Worm (Caenorhabditis elegans) whole organism, L1 larva: ENCODE measurements around the gene lis-1.
A peak's percentile ranks its signal among the peaks of the same experiment; 100 is the strongest.

Experiments
- C16A3.4 ChIP-seq: fragments of 150-350 bp; optimal IDR thresholded peaks from 2 replicates; lab custom pipeline; 2014; ENCODE audit warnings: missing biosample characterization, missing genetic modification characterization
- C34B4.2 ChIP-seq: sonication (generic microtip); optimal IDR thresholded peaks from 2 replicates; lab custom pipeline; 2017; ENCODE audit warnings: mild to moderate bottlenecking, missing genetic modification characterization, missing compliant biosample characterization
- Y116A8C.19 ChIP-seq: sonication (generic microtip); optimal IDR thresholded peaks from 2 replicates; lab custom pipeline; 2016; ENCODE audit warnings: missing compliant biosample characterization, missing genetic modification characterization, borderline replicate concordance
- aha-1 ChIP-seq: fragments of 150-350 bp; optimal IDR thresholded peaks from 2 replicates; lab custom pipeline; 2014; ENCODE audit warnings: missing biosample characterization, missing genetic modification characterization
- alr-1 ChIP-seq: fragments of 200-800 bp; sonication (Bioruptor generic); optimal IDR thresholded peaks from 2 replicates; lab custom pipeline; 2018; ENCODE audit warnings: borderline replicate concordance, mild to moderate bottlenecking, missing genetic modification characterization, missing compliant biosample characterization
- aly-2 ChIP-seq: fragments of 150-350 bp; optimal IDR thresholded peaks from 2 replicates; lab custom pipeline; 2014; ENCODE audit warnings: missing biosample characterization, missing genetic modification characterization
- ama-1 ChIP-seq: fragments of 150-350 bp; optimal IDR thresholded peaks from 2 replicates; lab custom pipeline; 2014
- blmp-1 ChIP-seq: fragments of 150-350 bp; optimal IDR thresholded peaks from 2 replicates; lab custom pipeline; 2014; ENCODE audit warnings: missing biosample characterization, missing genetic modification characterization
- ceh-63 ChIP-seq: fragments of 200-800 bp; sonication (Bioruptor generic); optimal IDR thresholded peaks from 2 replicates; lab custom pipeline; 2018; ENCODE audit warnings: mild to moderate bottlenecking, missing genetic modification characterization, missing compliant biosample characterization
- ceh-8 ChIP-seq: fragments of 200-800 bp; sonication (Bioruptor generic); optimal IDR thresholded peaks from 2 replicates; lab custom pipeline; 2018; ENCODE audit warnings: mild to moderate bottlenecking, missing genetic modification characterization, moderate library complexity, missing compliant biosample characterization
- ceh-82 ChIP-seq, 3 experiments: fragments of 150-350 bp in 1 of 3; sonication (generic microtip) in 2 of 3; optimal IDR thresholded peaks; 2 replicates each; lab custom pipeline; 2014 to 2017; ENCODE audit warnings: missing biosample characterization in 3 of 3, missing genetic modification characterization in 3 of 3
- ceh-88 ChIP-seq: fragments of 200-800 bp; sonication (Bioruptor generic); IDR thresholded peaks from 2 replicates; pipeline ENCODE4 v1.3.6; 2022; ENCODE audit warnings: missing genetic modification characterization, missing compliant biosample characterization
- egl-13 ChIP-seq: sonication (generic microtip); optimal IDR thresholded peaks from 2 replicates; lab custom pipeline; 2016; ENCODE audit warnings: missing genotype, missing genetic modification reagents, missing genetic modification characterization, missing compliant biosample characterization
- ets-5 ChIP-seq: fragments of 200-800 bp; sonication (Bioruptor generic); IDR thresholded peaks from 2 replicates; pipeline ENCODE4 v1.3.6; 2022; ENCODE audit warnings: missing genetic modification characterization, missing compliant biosample characterization
- fkh-10 ChIP-seq: sonication (generic microtip); optimal IDR thresholded peaks from 2 replicates; lab custom pipeline; 2017; ENCODE audit warnings: missing biosample characterization, missing genetic modification reagents, missing genetic modification characterization
- fkh-4 ChIP-seq: sonication (generic microtip); optimal IDR thresholded peaks from 2 replicates; lab custom pipeline; 2016; ENCODE audit warnings: missing compliant biosample characterization, missing genetic modification characterization, borderline replicate concordance
- grh-1 ChIP-seq: fragments of 200-800 bp; sonication (Bioruptor generic); IDR thresholded peaks from 2 replicates; pipeline ENCODE4 v1.3.6; 2022; ENCODE audit warnings: missing genetic modification reagents, missing genetic modification characterization, missing compliant biosample characterization
- hlh-17 ChIP-seq: fragments of 200-800 bp; sonication (Bioruptor generic); optimal IDR thresholded peaks from 2 replicates; lab custom pipeline; 2018; ENCODE audit warnings: missing genetic modification characterization, mild to moderate bottlenecking, missing compliant biosample characterization, moderate library complexity, borderline replicate concordance
- hlh-4 ChIP-seq: sonication (generic microtip); optimal IDR thresholded peaks from 2 replicates; lab custom pipeline; 2016; ENCODE audit warnings: mild to moderate bottlenecking, missing genetic modification characterization, missing compliant biosample characterization
- hpl-2 ChIP-seq: fragments of 150-350 bp; optimal IDR thresholded peaks from 2 replicates; lab custom pipeline; 2014; ENCODE audit warnings: missing biosample characterization, missing genetic modification reagents, missing genetic modification characterization
- isw-1 ChIP-seq: fragments of 200-800 bp; sonication (Bioruptor generic); IDR thresholded peaks from 2 replicates; pipeline ENCODE4 v1.3.6; 2022; ENCODE audit warnings: missing genetic modification characterization, missing compliant biosample characterization
- jun-1 ChIP-seq: fragments of 150-350 bp; optimal IDR thresholded peaks from 2 replicates; lab custom pipeline; 2014; ENCODE audit warnings: missing biosample characterization, missing genetic modification reagents, missing genetic modification characterization
- lin-13 ChIP-seq: fragments of 150-350 bp; optimal IDR thresholded peaks from 2 replicates; lab custom pipeline; 2014; ENCODE audit warnings: missing biosample characterization, missing genetic modification reagents, missing genetic modification characterization
- lsy-2 ChIP-seq, 2 experiments: fragments of 150-350 bp; optimal IDR thresholded peaks; 2 replicates each; lab custom pipeline; 2014; ENCODE audit warnings: missing biosample characterization in 2 of 2, missing genetic modification characterization in 2 of 2
- mab-9 ChIP-seq: fragments of 200-800 bp; sonication (Bioruptor generic); IDR thresholded peaks from 2 replicates; pipeline ENCODE4 v1.3.6; 2022; ENCODE audit warnings: missing genetic modification reagents, missing genetic modification characterization, missing compliant biosample characterization
- mef-2 ChIP-seq: fragments of 150-350 bp; optimal IDR thresholded peaks from 2 replicates; lab custom pipeline; 2014; ENCODE audit warnings: missing biosample characterization, missing genetic modification characterization
- nhr-237 ChIP-seq: fragments of 150-350 bp; optimal IDR thresholded peaks from 2 replicates; lab custom pipeline; 2014; ENCODE audit warnings: missing biosample characterization, missing genetic modification characterization
- nhr-28 ChIP-seq: fragments of 150-350 bp; optimal IDR thresholded peaks from 2 replicates; lab custom pipeline; 2014; ENCODE audit warnings: missing biosample characterization, missing genetic modification characterization
- nhr-47 ChIP-seq: sonication (generic microtip); optimal IDR thresholded peaks from 2 replicates; lab custom pipeline; 2016; ENCODE audit warnings: mild to moderate bottlenecking, missing genetic modification characterization, moderate library complexity, missing compliant biosample characterization
- nhr-71 ChIP-seq: sonication (generic microtip); optimal IDR thresholded peaks from 2 replicates; lab custom pipeline; 2016; ENCODE audit warnings: mild to moderate bottlenecking, missing genetic modification characterization, moderate library complexity, missing compliant biosample characterization
- nhr-77 ChIP-seq: fragments of 150-350 bp; optimal IDR thresholded peaks from 2 replicates; lab custom pipeline; 2014; ENCODE audit warnings: missing biosample characterization, missing genetic modification characterization
- nhr-84 ChIP-seq: sonication (generic microtip); optimal IDR thresholded peaks from 2 replicates; lab custom pipeline; 2017; ENCODE audit warnings: missing biosample characterization, missing genetic modification characterization
- nhr-85 ChIP-seq: sonication (generic microtip); peaks from one replicate; lab custom pipeline; 2016; ENCODE audit warnings: missing genetic modification characterization, inconsistent platforms, missing compliant biosample characterization
- pag-3 ChIP-seq: sonication (generic microtip); optimal IDR thresholded peaks from 2 replicates; lab custom pipeline; 2017; ENCODE audit warnings: missing genetic modification characterization, mild to moderate bottlenecking, missing compliant biosample characterization, antibody characterized with exemption, borderline replicate concordance; ENCODE audit not compliant: insufficient read depth
- rnt-1 ChIP-seq: sonication (generic microtip); optimal IDR thresholded peaks from 2 replicates; lab custom pipeline; 2016; ENCODE audit warnings: mild to moderate bottlenecking, missing genetic modification characterization, moderate library complexity, missing compliant biosample characterization
- skn-1 ChIP-seq: fragments of 150-350 bp; optimal IDR thresholded peaks from 2 replicates; lab custom pipeline; 2014; ENCODE audit warnings: missing biosample characterization, missing genetic modification characterization
- snu-23 ChIP-seq: sonication (generic microtip); optimal IDR thresholded peaks from 2 replicates; lab custom pipeline; 2016; ENCODE audit warnings: missing genetic modification characterization, missing compliant biosample characterization
- sox-4 ChIP-seq: sonication (generic microtip); optimal IDR thresholded peaks from 2 replicates; lab custom pipeline; 2016; ENCODE audit warnings: missing genetic modification characterization, missing compliant biosample characterization
- sptf-1 ChIP-seq: fragments of 150-350 bp; optimal IDR thresholded peaks from 2 replicates; lab custom pipeline; 2014; ENCODE audit warnings: missing biosample characterization, missing genetic modification characterization
- swsn-7 ChIP-seq: sonication (generic microtip); optimal IDR thresholded peaks from 2 replicates; lab custom pipeline; 2016; ENCODE audit warnings: missing genetic modification characterization, missing compliant biosample characterization
- tbx-2 ChIP-seq: sonication (generic microtip); optimal IDR thresholded peaks from 2 replicates; lab custom pipeline; 2016; ENCODE audit warnings: missing genetic modification characterization, missing compliant biosample characterization
- tlp-1 ChIP-seq: fragments of 150-350 bp; optimal IDR thresholded peaks from 2 replicates; lab custom pipeline; 2014; ENCODE audit warnings: missing biosample characterization, missing genetic modification characterization
- unc-130 ChIP-seq: fragments of 150-350 bp; optimal IDR thresholded peaks from 2 replicates; lab custom pipeline; 2017; ENCODE audit warnings: missing biosample characterization, missing genetic modification characterization, inconsistent platforms
- unc-30 ChIP-seq: sonication (generic microtip); optimal IDR thresholded peaks from 2 replicates; lab custom pipeline; 2017; ENCODE audit warnings: missing biosample characterization, missing genetic modification characterization
- unc-86 ChIP-seq: sonication (generic microtip); optimal IDR thresholded peaks from 2 replicates; lab custom pipeline; 2016; ENCODE audit warnings: missing genetic modification characterization, missing compliant biosample characterization
- unc-98 ChIP-seq: fragments of 200-800 bp; sonication (Bioruptor generic); IDR thresholded peaks from 2 replicates; pipeline ENCODE4 v1.3.6; 2022; ENCODE audit warnings: missing genetic modification characterization, missing compliant biosample characterization
- zip-4 ChIP-seq: fragments of 200-800 bp; sonication (Bioruptor generic); optimal IDR thresholded peaks from 2 replicates; lab custom pipeline; 2018; ENCODE audit warnings: mild to moderate bottlenecking, missing genetic modification characterization, moderate library complexity, missing compliant biosample characterization
- ztf-11 ChIP-seq, 2 experiments: sonication (generic microtip); optimal IDR thresholded peaks; 2 replicates each; lab custom pipeline; 2016 to 2017; ENCODE audit warnings: missing genetic modification characterization in 2 of 2, missing biosample characterization in 1 of 2, missing compliant biosample characterization in 1 of 2
- ztf-4 ChIP-seq: fragments of 150-350 bp; optimal IDR thresholded peaks from 2 replicates; lab custom pipeline; 2014; ENCODE audit warnings: missing biosample characterization, missing genetic modification characterization

lis-1 gene

DNA sequence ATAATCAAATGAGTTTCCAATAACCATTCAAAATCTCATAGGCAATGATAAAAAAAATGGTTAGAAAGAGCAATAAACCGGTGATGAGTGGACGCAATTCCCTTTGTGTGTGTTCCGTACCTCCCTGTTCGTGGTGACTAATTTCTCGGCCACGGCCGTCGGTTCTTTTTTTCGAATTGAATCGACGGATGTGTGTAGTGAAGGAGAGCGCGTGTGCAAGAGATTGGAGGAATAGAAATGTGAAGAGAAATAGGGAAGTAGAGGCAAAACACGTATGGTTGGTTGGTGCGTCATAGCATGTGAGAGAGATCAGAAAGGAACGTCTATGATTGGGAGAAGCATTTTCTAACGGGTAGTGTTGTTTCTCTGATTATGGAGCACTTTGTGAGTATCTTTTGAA is 16.7 kb downstream of the lis-1 start (continued):
- TF ChIP-seq nhr-71 (tag; lab: Kevin White, UChicago) (peak; percentile 48), hpl-2 (no peak), ets-5 (GFP tag; lab: Robert Waterston, UW) (no peak), grh-1 (GFP tag; lab: Robert Waterston, UW) (no peak), ceh-82 (tag; optimal IDR thresholded peaks at IDR 0.05; lab: Kevin White, UChicago) (peak in 1 of 3 experiments; percentile 69), aha-1 (tag; lab: Kevin White, UChicago) (no peak), blmp-1 (tag; lab: Kevin White, UChicago) (peak; percentile 58), C16A3.4 (tag; lab: Kevin White, UChicago) (no peak), ceh-88 (GFP tag; lab: Robert Waterston, UW) (no peak), snu-23 (peak; percentile 50), nhr-84 (tag; lab: Kevin White, UChicago) (no peak), C34B4.2 (tag; lab: Kevin White, UChicago) (no peak), nhr-77 (no peak), nhr-85 (tag; lab: Kevin White, UChicago) (peak; percentile 59), fkh-4 (no peak), nhr-28 (tag; lab: Kevin White, UChicago) (no peak), lin-13 (GFP tag; lab: Kevin White, UChicago) (no peak), rnt-1 (tag; lab: Kevin White, UChicago) (no peak), Y116A8C.19 (tag; lab: Kevin White, UChicago) (no peak), sox-4 (tag; lab: Kevin White, UChicago) (no peak), lsy-2 (tag; optimal IDR thresholded peaks at IDR 0.05; lab: Kevin White, UChicago) (peak; percentile 17 to 63), mab-9 (no peak), ztf-11 (tag; optimal IDR thresholded peaks at IDR 0.05; lab: Kevin White, UChicago) (no peak), ztf-4 (no peak), ceh-8 (GFP tag; lab: Kevin White, UChicago) (no peak), ama-1 (lab: Kevin White, UChicago) (no peak), pag-3 (tag; lab: Kevin White, UChicago) (no peak), zip-4 (no peak), isw-1 (no peak), alr-1 (tag; lab: Kevin White, UChicago) (no peak), sptf-1 (tag; lab: Kevin White, UChicago) (no peak), fkh-10 (GFP tag; lab: Kevin White, UChicago) (no peak), unc-98 (no peak), aly-2 (tag; lab: Kevin White, UChicago) (no peak), tlp-1 (no peak), jun-1 (tag; lab: Kevin White, UChicago) (peak; percentile 18), tbx-2 (no peak), unc-30 (no peak), egl-13 (tag; lab: Kevin White, UChicago) (no peak), hlh-17 (no peak), swsn-7 (tag; lab: Kevin White, UChicago) (peak; percentile 9), ceh-63 (GFP tag; lab: Kevin White, UChicago) (no peak), hlh-4 (tag; lab: Kevin White, UChicago) (no peak), skn-1 (tag; lab: Kevin White, UChicago) (peak; percentile 68), nhr-237 (tag; lab: Kevin White, UChicago) (no peak), unc-86 (no peak), unc-130 (tag; lab: Kevin White, UChicago) (no peak), nhr-47 (tag; lab: Kevin White, UChicago) (peak; percentile 16), mef-2 (no peak)
